Worm (Caenorhabditis elegans) whole organism, late embryonic: ENCODE measurements around the gene F28F8.9.

Experiments used
- F13H6.1 ChIP-seq: sonication (generic microtip); optimal IDR thresholded peaks from 2 replicates; lab custom pipeline; 2016; ENCODE audit warnings: missing genetic modification characterization, missing compliant biosample characterization
- ama-1 ChIP-seq: fragments of 150-350 bp; optimal IDR thresholded peaks from 2 replicates; lab custom pipeline; 2014
- hlh-30 ChIP-seq: sonication (generic microtip); optimal IDR thresholded peaks from 2 replicates; lab custom pipeline; 2017; ENCODE audit warnings: antibody characterized with exemption, missing genetic modification characterization, missing compliant biosample characterization; ENCODE audit not compliant: insufficient read depth
- hlh-8 ChIP-seq: sonication (generic microtip); optimal IDR thresholded peaks from 2 replicates; lab custom pipeline; 2016; ENCODE audit warnings: missing genotype, missing genetic modification characterization, missing compliant biosample characterization
- lin-11 ChIP-seq: fragments of 200-800 bp; sonication (Bioruptor generic); optimal IDR thresholded peaks from 2 replicates; lab custom pipeline; 2018; ENCODE audit warnings: mild to moderate bottlenecking, missing genetic modification characterization, missing compliant biosample characterization
- mec-3 ChIP-seq: sonication (generic microtip); optimal IDR thresholded peaks from 2 replicates; lab custom pipeline; 2016; ENCODE audit warnings: borderline replicate concordance, missing genetic modification characterization, missing compliant biosample characterization
- sox-2 ChIP-seq: fragments of 200-800 bp; sonication (Bioruptor generic); IDR thresholded peaks from 2 replicates; pipeline ENCODE4 v1.3.6; 2022; ENCODE audit warnings: missing genetic modification reagents, missing genetic modification characterization, missing compliant biosample characterization
- unc-3 ChIP-seq, 2 experiments: fragments of 200-800 bp in 1 of 2; sonication (Bioruptor generic) in 1 of 2; sonication (generic microtip) in 1 of 2; conservative IDR thresholded peaks in 1 of 2; optimal IDR thresholded peaks in 1 of 2; 2 replicates each; pipeline versions ENCODE4 v1.3.6 to Lab custom; 2016 to 2022; ENCODE audit warnings: missing compliant biosample characterization in 2 of 2, missing genetic modification characterization in 2 of 2, missing genetic modification reagents in 1 of 2

- TF ChIP-seq hlh-8 (no peak), unc-3 (GFP tag; conservative IDR thresholded peaks at IDR 0.05; lab: Robert Waterston, UW) (no peak), unc-3 (tag; optimal IDR thresholded peaks at IDR 0.05; lab: Kevin White, UChicago) (no peak), F13H6.1 (tag; lab: Kevin White, UChicago) (no peak), ama-1 (no peak), mec-3 (no peak), sox-2 (GFP tag; lab: Robert Waterston, UW) (no peak), lin-11 (tag; lab: Kevin White, UChicago) (no peak), hlh-30 (tag; lab: Kevin White, UChicago) (no peak)
These were observed at the start of gene F28F8.9 for ce11 chrV:15578386-15578785.
